Worm (Caenorhabditis elegans) whole organism, midembryonic: ENCODE data around the gene gldi-2.

ENCODE experiments used
- T22C8.4 ChIP-seq: fragments of 200-800 bp; sonication (Bioruptor generic); IDR thresholded peaks from 2 replicates; pipeline ENCODE4 v1.3.6; 2022; ENCODE audit warnings: missing genetic modification characterization, missing compliant biosample characterization
- cog-1 ChIP-seq: sonication (generic microtip); optimal IDR thresholded peaks from 2 replicates; lab custom pipeline; 2016; ENCODE audit warnings: missing genetic modification characterization, missing compliant biosample characterization
- flt-1 ChIP-seq: fragments of 200-800 bp; sonication (Bioruptor generic); IDR thresholded peaks from 2 replicates; pipeline ENCODE4 v1.3.6; 2022; ENCODE audit warnings: missing genetic modification characterization, missing compliant biosample characterization
- klf-2 ChIP-seq: fragments of 200-800 bp; sonication (Bioruptor generic); conservative IDR thresholded peaks from 2 replicates; pipeline ENCODE4 v1.3.6; 2022; ENCODE audit warnings: missing genetic modification reagents, missing genetic modification characterization, missing compliant biosample characterization
- med-1 ChIP-seq: sonication (generic microtip); optimal IDR thresholded peaks from 2 replicates; lab custom pipeline; 2017; ENCODE audit warnings: missing genetic modification characterization, mild to moderate bottlenecking, missing compliant biosample characterization, antibody characterized with exemption, missing genetic modification reagents; ENCODE audit not compliant: insufficient read depth
- ref-1 ChIP-seq: fragments of 200-800 bp; sonication (Bioruptor generic); conservative IDR thresholded peaks from 2 replicates; pipeline ENCODE4 v1.3.6; 2022; ENCODE audit warnings: missing genetic modification reagents, missing genetic modification characterization, missing compliant biosample characterization
- tab-1 ChIP-seq: fragments of 200-800 bp; sonication (Bioruptor generic); IDR thresholded peaks from 2 replicates; pipeline ENCODE4 v1.3.6; 2022; ENCODE audit warnings: missing genetic modification characterization, missing compliant biosample characterization
- ztf-23 ChIP-seq: fragments of 200-800 bp; sonication (Bioruptor generic); IDR thresholded peaks from 2 replicates; pipeline ENCODE4 v1.3.6; 2022; ENCODE audit warnings: missing genetic modification reagents, missing genetic modification characterization, missing compliant biosample characterization
- ztf-29 ChIP-seq: fragments of 200-800 bp; sonication (Bioruptor generic); IDR thresholded peaks from 2 replicates; pipeline ENCODE4 v1.3.6; 2022; ENCODE audit warnings: missing genetic modification reagents, missing genetic modification characterization, missing compliant biosample characterization

The gldi-2 gene

ce11 chrII:6800104-6800711 is 17.0 kb downstream of the gldi-2 start, which contains the start of gene F31E8.4:
F31E8.4 (minus strand) TSS chrII:6800154.
- TF ChIP-seq ref-1 (no peak), ztf-29 (GFP tag; lab: Robert Waterston, UW) (no peak), klf-2 (GFP tag; lab: Robert Waterston, UW) (no peak), tab-1 (0 out of 2 replicates have a peak, but pooled peaks have one; percentile 23)

ce11 chrII:6801262-6801661 is 18.0 kb downstream of the gldi-2 start:
- TF ChIP-seq med-1 (no peak), ztf-23 (GFP tag; lab: Robert Waterston, UW) (no peak), flt-1 (GFP tag; lab: Robert Waterston, UW) (no peak), T22C8.4 (no peak), cog-1 (tag; lab: Kevin White, UChicago) (no peak), tab-1 (no peak), ztf-29 (GFP tag; lab: Robert Waterston, UW) (no peak), klf-2 (GFP tag; lab: Robert Waterston, UW) (no peak), ref-1 (no peak)

ce11 chrII:6803024-6803423 is 19.8 kb downstream of the gldi-2 start, which contains the start of gene tab-1:
tab-1 (plus strand) TSS chrII:6803324.
- TF ChIP-seq tab-1: no peak
- no peak for TF ChIP-seq ztf-29 (GFP tag; lab: Robert Waterston, UW)
- TF ChIP-seq flt-1 (GFP tag; lab: Robert Waterston, UW): no peak
- TF ChIP-seq ref-1: no peak
- no peak for TF ChIP-seq cog-1 (tag; lab: Kevin White, UChicago)
- TF ChIP-seq ztf-23 (GFP tag; lab: Robert Waterston, UW): no peak
- TF ChIP-seq klf-2 (GFP tag; lab: Robert Waterston, UW): no peak
- no peak for TF ChIP-seq med-1
- no peak for TF ChIP-seq T22C8.4

ce11 chrII:6807162-6807561 is 23.9 kb downstream of the gldi-2 start, which contains the start of gene F31E8.5:
F31E8.5 (minus strand) TSS chrII:6807262.
- TF ChIP-seq ref-1 (no peak), klf-2 (GFP tag; lab: Robert Waterston, UW) (no peak), ztf-29 (GFP tag; lab: Robert Waterston, UW) (no peak), flt-1 (GFP tag; lab: Robert Waterston, UW) (no peak), cog-1 (tag; lab: Kevin White, UChicago) (no peak), tab-1 (no peak), ztf-23 (GFP tag; lab: Robert Waterston, UW) (no peak), T22C8.4 (no peak), med-1 (no peak)

- TF ChIP-seq flt-1 (GFP tag; lab: Robert Waterston, UW) (0 out of 2 replicates have a peak, but pooled peaks have one; percentile 18), ref-1 (no peak)
These were observed 25.3 kb downstream of the gldi-2 start for ce11 chrII:6808539-6808938.

ce11 chrII:6810663-6811062 is 27.4 kb downstream of the gldi-2 start, which contains the start of gene snt-1:
snt-1 (plus strand) TSS chrII:6810963.
- TF ChIP-seq tab-1 (no peak), cog-1 (tag; lab: Kevin White, UChicago) (no peak), ref-1 (no peak), klf-2 (GFP tag; lab: Robert Waterston, UW) (no peak), ztf-23 (GFP tag; lab: Robert Waterston, UW) (no peak), flt-1 (GFP tag; lab: Robert Waterston, UW) (no peak), T22C8.4 (no peak), med-1 (no peak), ztf-29 (GFP tag; lab: Robert Waterston, UW) (no peak)

- TF ChIP-seq ztf-29 (GFP tag; lab: Robert Waterston, UW) (no peak), cog-1 (tag; lab: Kevin White, UChicago) (no peak), ztf-23 (GFP tag; lab: Robert Waterston, UW) (no peak), ref-1 (no peak), med-1 (no peak), T22C8.4 (no peak), flt-1 (GFP tag; lab: Robert Waterston, UW) (no peak), klf-2 (GFP tag; lab: Robert Waterston, UW) (no peak)
These were observed 29.3 kb downstream of the gldi-2 start for ce11 chrII:6812514-6812913.

ce11 chrII:6816324-6816723 is 33.1 kb downstream of the gldi-2 start:
- TF ChIP-seq med-1 (no peak), T22C8.4 (no peak), ztf-29 (GFP tag; lab: Robert Waterston, UW) (no peak)

- no peak for TF ChIP-seq cog-1 (tag; lab: Kevin White, UChicago)
- TF ChIP-seq klf-2 (GFP tag; lab: Robert Waterston, UW): no peak
- no peak for TF ChIP-seq T22C8.4
- no peak for TF ChIP-seq ref-1
- TF ChIP-seq med-1: no peak
- TF ChIP-seq ztf-23 (GFP tag; lab: Robert Waterston, UW): no peak
- TF ChIP-seq ztf-29 (GFP tag; lab: Robert Waterston, UW): no peak
- TF ChIP-seq tab-1: no peak
- TF ChIP-seq flt-1 (GFP tag; lab: Robert Waterston, UW): no peak
These were observed 37.2 kb downstream of the gldi-2 start for ce11 chrII:6820278-6820971.

- TF ChIP-seq ztf-23 (GFP tag; lab: Robert Waterston, UW) (no peak), ref-1 (no peak), klf-2 (GFP tag; lab: Robert Waterston, UW) (no peak), tab-1 (no peak), T22C8.4 (no peak), med-1 (no peak), cog-1 (tag; lab: Kevin White, UChicago) (no peak), ztf-29 (GFP tag; lab: Robert Waterston, UW) (no peak)
These were observed 37.9 kb downstream of the gldi-2 start for ce11 chrII:6821118-6821517.
